Worm (Caenorhabditis elegans): ENCODE measurements around the gene F56C3.4.

ce11 chrX:1358295-1358694 is 2.2 kb downstream of the F56C3.4 start, which contains the start of gene F56C3.3:
- TF ChIP-seq unc-62 (GFP tag; optimal IDR thresholded peaks at IDR 0.05 in 1 of 2), result no peak
- TF ChIP-seq unc-62 (tag; optimal IDR thresholded peaks at IDR 0.05), result no peak
- TF ChIP-seq lsy-2 (tag; optimal IDR thresholded peaks at IDR 0.05), result no peak
- no peak for TF ChIP-seq F49E8.2 (tag; optimal IDR thresholded peaks at IDR 0.05; ENCODE audit: borderline replicate concordance)
- no peak for TF ChIP-seq pha-4 (GFP tag; IDR thresholded peaks at IDR 0.05)
- TF ChIP-seq pha-4 (tag; optimal IDR thresholded peaks at IDR 0.05), result no peak
- TF ChIP-seq unc-130 (GFP tag; optimal IDR thresholded peaks at IDR 0.05), result no peak
- no peak for TF ChIP-seq egl-27 (tag; optimal IDR thresholded peaks at IDR 0.05)
- no peak for TF ChIP-seq Y48G9A.11 (GFP tag; IDR thresholded peaks at IDR 0.05)
- no peak for TF ChIP-seq snpc-4 (tag; optimal IDR thresholded peaks at IDR 0.05)

All from whole organism, L4 larva.